Worm (Caenorhabditis elegans) whole organism, early embryonic: ENCODE measurements around the gene F40F8.11.

Source experiments
- F13C5.2 ChIP-seq: sonication (generic microtip); optimal IDR thresholded peaks from 2 replicates; lab custom pipeline; 2017; ENCODE audit warnings: mild to moderate bottlenecking, missing genetic modification characterization, inconsistent platforms, missing compliant biosample characterization
- aly-1 ChIP-seq: sonication (generic microtip); optimal IDR thresholded peaks from 2 replicates; lab custom pipeline; 2016; ENCODE audit warnings: missing genetic modification characterization, missing compliant biosample characterization
- ama-1 ChIP-seq: fragments of 150-350 bp; optimal IDR thresholded peaks from 2 replicates; lab custom pipeline; 2014
- ceh-13 ChIP-seq: fragments of 200-800 bp; sonication (Bioruptor generic); optimal IDR thresholded peaks from 2 replicates; lab custom pipeline; 2018; ENCODE audit warnings: mild to moderate bottlenecking, missing genetic modification characterization, missing compliant biosample characterization
- flt-1 ChIP-seq: fragments of 200-800 bp; sonication (Bioruptor generic); IDR thresholded peaks from 2 replicates; pipeline ENCODE4 v1.3.6; 2022; ENCODE audit warnings: missing genetic modification characterization, missing compliant biosample characterization
- hmbx-1 ChIP-seq: sonication (generic microtip); optimal IDR thresholded peaks from 2 replicates; lab custom pipeline; 2016; ENCODE audit warnings: mild to moderate bottlenecking, missing genetic modification characterization, missing compliant biosample characterization
- hmg-4 ChIP-seq: fragments of 200-800 bp; sonication (Bioruptor generic); optimal IDR thresholded peaks from 2 replicates; lab custom pipeline; 2018; ENCODE audit warnings: mild to moderate bottlenecking, missing genetic modification characterization, missing compliant biosample characterization
- pes-1 ChIP-seq: fragments of 200-800 bp; sonication (Bioruptor generic); IDR thresholded peaks from 2 replicates; pipeline ENCODE4 v1.3.6; 2022; ENCODE audit warnings: missing genetic modification reagents, missing genetic modification characterization, missing compliant biosample characterization
- scrt-1 ChIP-seq: fragments of 200-800 bp; sonication (Bioruptor generic); IDR thresholded peaks from 2 replicates; pipeline ENCODE4 v1.3.6; 2022; ENCODE audit warnings: missing genetic modification characterization, missing compliant biosample characterization
- sea-1 ChIP-seq: fragments of 200-800 bp; sonication (Bioruptor generic); conservative IDR thresholded peaks from 2 replicates; pipeline ENCODE4 v1.3.6; 2022; ENCODE audit warnings: missing genetic modification characterization, missing compliant biosample characterization
- tbx-37 ChIP-seq: fragments of 200-800 bp; sonication (Bioruptor generic); conservative IDR thresholded peaks from 2 replicates; pipeline ENCODE4 v1.3.6; 2022; ENCODE audit warnings: missing genetic modification reagents, missing genetic modification characterization, missing compliant biosample characterization
- tra-4 ChIP-seq: sonication (generic microtip); optimal IDR thresholded peaks from 2 replicates; lab custom pipeline; 2017; ENCODE audit warnings: missing genetic modification characterization, missing compliant biosample characterization

DNA sequence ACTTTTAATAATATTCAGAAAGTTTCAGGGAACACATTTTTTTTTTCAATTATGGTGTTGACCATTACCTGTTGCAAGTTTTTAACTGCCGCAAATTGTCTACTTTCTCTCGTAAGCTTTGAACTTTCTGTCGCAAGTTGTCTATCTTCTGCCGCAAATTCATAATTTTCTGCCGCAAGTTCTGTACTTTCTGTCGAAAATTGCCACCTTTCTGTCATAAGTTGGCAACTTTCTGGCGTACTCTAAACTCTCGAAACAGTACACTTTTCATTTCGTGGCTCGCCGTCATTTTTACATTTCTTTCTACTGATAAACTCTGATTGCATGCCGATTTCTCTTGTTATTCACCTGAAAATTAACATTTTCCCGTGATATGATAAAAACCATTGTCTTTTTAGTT, 23.0 kb upstream of the F40F8.11 start:
- TF ChIP-seq tbx-37 (GFP tag; lab: Robert Waterston, UW) (no peak), flt-1 (no peak), ceh-13 (no peak), sea-1 (GFP tag; lab: Robert Waterston, UW) (no peak), aly-1 (tag; lab: Kevin White, UChicago) (no peak), ama-1 (lab: Kevin White, UChicago) (no peak), pes-1 (GFP tag; lab: Robert Waterston, UW) (no peak), F13C5.2 (tag; lab: Kevin White, UChicago) (no peak), hmg-4 (GFP tag; lab: Kevin White, UChicago) (no peak), tra-4 (tag; lab: Kevin White, UChicago) (no peak), scrt-1 (GFP tag; lab: Robert Waterston, UW) (no peak), hmbx-1 (tag; lab: Kevin White, UChicago) (no peak)
